Worm (Caenorhabditis elegans) whole organism, L4 larva: ENCODE data around the gene srg-51.
A peak's percentile ranks its signal among the peaks of the same experiment; 100 is the strongest.

ENCODE experiments used
- F26F4.8 ChIP-seq: fragments of 200-800 bp; sonication (Bioruptor generic); conservative IDR thresholded peaks from 2 replicates; pipeline ENCODE4 v1.3.6; 2022; ENCODE audit warnings: missing genetic modification characterization, missing compliant biosample characterization
- F49E8.2 ChIP-seq: sonication (generic microtip); optimal IDR thresholded peaks from 2 replicates; lab custom pipeline; 2016; ENCODE audit warnings: missing compliant biosample characterization, mild to moderate bottlenecking, missing genetic modification characterization, borderline replicate concordance
- T20F7.1 ChIP-seq: fragments of 200-800 bp; sonication (Bioruptor generic); optimal IDR thresholded peaks from 2 replicates; lab custom pipeline; 2018; ENCODE audit warnings: mild to moderate bottlenecking, missing genetic modification characterization, missing compliant biosample characterization
- T26A8.4 ChIP-seq: fragments of 200-800 bp; sonication (Bioruptor generic); IDR thresholded peaks from 2 replicates; pipeline ENCODE4 v1.3.6; 2022; ENCODE audit warnings: missing genetic modification characterization, missing compliant biosample characterization
- aha-1 ChIP-seq: fragments of 150-350 bp; peaks from one replicate; lab custom pipeline; 2014; ENCODE audit warnings: missing biosample characterization, missing genetic modification characterization
- ama-1 ChIP-seq: fragments of 150-350 bp; optimal IDR thresholded peaks from 2 replicates; lab custom pipeline; 2014; ENCODE audit warnings: inconsistent platforms, mixed read lengths
- arid-1 ChIP-seq: fragments of 200-800 bp; sonication (Bioruptor generic); conservative IDR thresholded peaks from 2 replicates; pipeline ENCODE4 v1.3.6; 2022; ENCODE audit warnings: missing genetic modification reagents, missing genetic modification characterization, missing compliant biosample characterization
- ceh-28 ChIP-seq: fragments of 150-350 bp; optimal IDR thresholded peaks from 2 replicates; lab custom pipeline; 2014; ENCODE audit warnings: missing biosample characterization, missing genetic modification reagents, missing genetic modification characterization
- cey-2 ChIP-seq: sonication (generic microtip); optimal IDR thresholded peaks from 3 replicates; lab custom pipeline; 2017; ENCODE audit warnings: missing genetic modification characterization, mild to moderate bottlenecking, missing compliant biosample characterization, antibody characterized with exemption, borderline replicate concordance; ENCODE audit not compliant: insufficient read depth
- daf-19 ChIP-seq: fragments of 200-800 bp; sonication (Bioruptor generic); conservative IDR thresholded peaks from 2 replicates; pipeline ENCODE4 v1.3.6; 2022; ENCODE audit warnings: missing genetic modification characterization, missing compliant biosample characterization
- dmd-8 ChIP-seq: fragments of 200-800 bp; sonication (Bioruptor generic); IDR thresholded peaks from 2 replicates; pipeline ENCODE4 v1.3.6; 2022; ENCODE audit warnings: missing genetic modification characterization, missing compliant biosample characterization
- dve-1 ChIP-seq: sonication (generic microtip); optimal IDR thresholded peaks from 2 replicates; lab custom pipeline; 2017; ENCODE audit warnings: antibody characterized with exemption, mild to moderate bottlenecking, missing genetic modification characterization, missing compliant biosample characterization; ENCODE audit not compliant: insufficient read depth
- egl-27 ChIP-seq: sonication (generic microtip); optimal IDR thresholded peaks from 3 replicates; lab custom pipeline; 2017; ENCODE audit warnings: missing biosample characterization, missing genetic modification reagents, missing genetic modification characterization
- egl-43 ChIP-seq: fragments of 200-800 bp; sonication (Bioruptor generic); IDR thresholded peaks from 2 replicates; pipeline ENCODE4 v1.3.6; 2022; ENCODE audit warnings: missing genetic modification reagents, missing genetic modification characterization, missing compliant biosample characterization
- fkh-10 ChIP-seq: fragments of 150-350 bp; optimal IDR thresholded peaks from 2 replicates; lab custom pipeline; 2014; ENCODE audit warnings: missing biosample characterization, missing genetic modification reagents, missing genetic modification characterization
- fos-1 ChIP-seq: fragments of 150-350 bp; optimal IDR thresholded peaks from 2 replicates; lab custom pipeline; 2014; ENCODE audit warnings: missing biosample characterization, missing genetic modification characterization
- gei-8 ChIP-seq: fragments of 200-800 bp; sonication (Bioruptor generic); optimal IDR thresholded peaks from 2 replicates; lab custom pipeline; 2018; ENCODE audit warnings: mild to moderate bottlenecking, missing genetic modification characterization, missing compliant biosample characterization
- hif-1 ChIP-seq, 2 experiments: sonication (generic microtip); optimal IDR thresholded peaks; 2 replicates each; lab custom pipeline; 2016 to 2017; ENCODE audit warnings: missing compliant biosample characterization in 2 of 2, missing genetic modification characterization in 2 of 2, missing genetic modification reagents in 2 of 2, missing genotype in 2 of 2, mild to moderate bottlenecking in 1 of 2
- hmg-1.1 ChIP-seq: fragments of 200-800 bp; sonication (Bioruptor generic); IDR thresholded peaks from 2 replicates; pipeline ENCODE4 v1.3.6; 2022; ENCODE audit warnings: missing genetic modification reagents, missing genetic modification characterization, missing compliant biosample characterization
- jun-1 ChIP-seq: fragments of 150-350 bp; optimal IDR thresholded peaks from 2 replicates; lab custom pipeline; 2014; ENCODE audit warnings: missing biosample characterization, missing genetic modification reagents, missing genetic modification characterization
- lin-13 ChIP-seq: fragments of 150-350 bp; optimal IDR thresholded peaks from 2 replicates; lab custom pipeline; 2014; ENCODE audit warnings: missing biosample characterization, missing genetic modification reagents, missing genetic modification characterization
- lin-15B ChIP-seq: fragments of 150-350 bp; sonication (generic microtip); optimal IDR thresholded peaks from 3 replicates; lab custom pipeline; 2014; ENCODE audit warnings: missing biosample characterization, missing genetic modification characterization
- lin-38 ChIP-seq: fragments of 200-800 bp; sonication (Bioruptor generic); IDR thresholded peaks from 2 replicates; pipeline ENCODE4 v1.3.6; 2022; ENCODE audit warnings: missing genetic modification reagents, missing genetic modification characterization, missing compliant biosample characterization
- lir-3 ChIP-seq: sonication (generic microtip); optimal IDR thresholded peaks from 2 replicates; lab custom pipeline; 2016; ENCODE audit warnings: mild to moderate bottlenecking, missing genetic modification characterization, missing compliant biosample characterization
- mdl-1 ChIP-seq, 2 experiments: fragments of 150-350 bp in 1 of 2; sonication (generic microtip) in 1 of 2; optimal IDR thresholded peaks; 2 replicates each; lab custom pipeline; 2014 to 2017; ENCODE audit warnings: missing biosample characterization in 2 of 2, missing genetic modification characterization in 2 of 2
- nhr-28 ChIP-seq: fragments of 150-350 bp; optimal IDR thresholded peaks from 2 replicates; lab custom pipeline; 2014; ENCODE audit warnings: missing biosample characterization, missing genetic modification characterization
- nhr-6 ChIP-seq: fragments of 150-350 bp; optimal IDR thresholded peaks from 2 replicates; lab custom pipeline; 2014; ENCODE audit warnings: missing biosample characterization, missing genetic modification characterization
- nhr-76 ChIP-seq: fragments of 150-350 bp; optimal IDR thresholded peaks from 2 replicates; lab custom pipeline; 2014; ENCODE audit warnings: missing biosample characterization, missing genetic modification characterization
- saeg-2 ChIP-seq: fragments of 200-800 bp; sonication (Bioruptor generic); IDR thresholded peaks from 2 replicates; pipeline ENCODE4 v1.3.6; 2022; ENCODE audit warnings: missing genetic modification reagents, missing genetic modification characterization, missing compliant biosample characterization
- snpc-1.2 ChIP-seq: fragments of 200-800 bp; sonication (Bioruptor generic); IDR thresholded peaks from 2 replicates; pipeline ENCODE4 v1.3.6; 2022; ENCODE audit warnings: missing genetic modification reagents, missing genetic modification characterization, missing compliant biosample characterization
- snpc-4 ChIP-seq: fragments of 150-350 bp; optimal IDR thresholded peaks from 2 replicates; lab custom pipeline; 2014; ENCODE audit warnings: missing biosample characterization, missing genetic modification characterization
- tra-1 ChIP-seq: fragments of 200-800 bp; sonication (Bioruptor generic); IDR thresholded peaks from 2 replicates; pipeline ENCODE4 v1.3.6; 2022; ENCODE audit warnings: missing genetic modification reagents, missing genetic modification characterization, missing compliant biosample characterization
- unc-130 ChIP-seq: sonication (generic microtip); optimal IDR thresholded peaks from 2 replicates; lab custom pipeline; 2016; ENCODE audit warnings: missing genetic modification reagents, missing genetic modification characterization, missing compliant biosample characterization
- unc-62 ChIP-seq, 3 experiments: fragments of 150-350 bp in 1 of 3; sonication (generic microtip); optimal IDR thresholded peaks in 2 of 3; peaks in 1 of 3; 1 replicate in 1 of 3; 2 replicates in 2 of 3; lab custom pipeline; 2014 to 2017; ENCODE audit warnings: missing biosample characterization in 3 of 3, missing genetic modification characterization in 3 of 3, missing genetic modification reagents in 3 of 3, missing genotype in 1 of 3
- zfp-3 ChIP-seq: fragments of 200-800 bp; sonication (Bioruptor generic); conservative IDR thresholded peaks from 2 replicates; pipeline ENCODE4 v1.3.6; 2022; ENCODE audit warnings: missing genetic modification reagents, missing genetic modification characterization, missing compliant biosample characterization
- zip-11 ChIP-seq: fragments of 200-800 bp; sonication (Bioruptor generic); IDR thresholded peaks from 2 replicates; pipeline ENCODE4 v1.3.6; 2022; ENCODE audit warnings: missing genetic modification characterization, missing compliant biosample characterization

srg-51 gene

ce11 chrIV:15118390-15118789 is 22.3 kb downstream of the srg-51 start, which contains the start of gene M199.136:
TSS of gene M199.136 (plus strand) at chrIV:15118690.
- TF ChIP-seq cey-2 (tag; lab: Kevin White, UChicago) (no peak), nhr-6 (tag; lab: Kevin White, UChicago) (no peak), tra-1 (GFP tag; lab: Robert Waterston, UW) (no peak)

ce11 chrIV:15114324-15114723 is 26.4 kb downstream of the srg-51 start, which contains the start of gene M199.135:
TSS of gene M199.135 (plus strand) at chrIV:15114624.
- TF ChIP-seq F49E8.2 (tag; lab: Kevin White, UChicago) (no peak), T20F7.1 (GFP tag; lab: Kevin White, UChicago) (no peak), saeg-2 (no peak), daf-19 (GFP tag; lab: Robert Waterston, UW) (no peak), nhr-28 (tag; lab: Kevin White, UChicago) (no peak), mdl-1 (tag; optimal IDR thresholded peaks at IDR 0.05; lab: Kevin White, UChicago) (no peak), gei-8 (GFP tag; lab: Kevin White, UChicago) (no peak), zip-11 (GFP tag; lab: Robert Waterston, UW) (no peak), lir-3 (tag; lab: Kevin White, UChicago) (no peak), lin-15B (tag; lab: Kevin White, UChicago) (no peak), cey-2 (tag; lab: Kevin White, UChicago) (no peak), hif-1 (tag; optimal IDR thresholded peaks at IDR 0.05; lab: Kevin White, UChicago) (no peak), fkh-10 (GFP tag; lab: Kevin White, UChicago) (no peak)

- TF ChIP-seq unc-62 (GFP tag; optimal IDR thresholded peaks at IDR 0.05 in 1 of 2; lab: Kevin White, UChicago), result peak in 1 of 2 experiments; percentile 37
- TF ChIP-seq unc-62 (tag; optimal IDR thresholded peaks at IDR 0.05; lab: Kevin White, UChicago), result no peak
- no peak for TF ChIP-seq F26F4.8 (GFP tag; lab: Robert Waterston, UW)
These were observed 27.6 kb downstream of the srg-51 start, which contains the start of gene M199.134 for ce11 chrIV:15113117-15113516. TSS of gene M199.134 (minus strand) at chrIV:15113217.

- no peak for TF ChIP-seq ceh-28 (tag; lab: Kevin White, UChicago)
- TF ChIP-seq ama-1, result no peak
- TF ChIP-seq snpc-4 (tag; lab: Kevin White, UChicago), result no peak
- TF ChIP-seq dve-1 (tag; lab: Kevin White, UChicago), result no peak
- TF ChIP-seq egl-43 (GFP tag; lab: Robert Waterston, UW), result no peak
- peak; percentile 56 for TF ChIP-seq aha-1
- TF ChIP-seq unc-62 (GFP tag; optimal IDR thresholded peaks at IDR 0.05 in 1 of 2; lab: Kevin White, UChicago), result peak in 1 of 2 experiments; percentile 73
- no peak for TF ChIP-seq unc-62 (tag; optimal IDR thresholded peaks at IDR 0.05; lab: Kevin White, UChicago)
- no peak for TF ChIP-seq fos-1 (tag; lab: Kevin White, UChicago)
- TF ChIP-seq tra-1 (GFP tag; lab: Robert Waterston, UW), result no peak
These were observed 32.3 kb downstream of the srg-51 start, which contains the start of gene M199.2 for ce11 chrIV:15108475-15108874. TSS of gene M199.2 (plus strand) at chrIV:15108775.

- TF ChIP-seq T26A8.4 (no peak), unc-130 (GFP tag; lab: Kevin White, UChicago) (no peak), nhr-76 (tag; lab: Kevin White, UChicago) (no peak), unc-62 (GFP tag; optimal IDR thresholded peaks at IDR 0.05 in 1 of 2; lab: Kevin White, UChicago) (no peak), unc-62 (tag; optimal IDR thresholded peaks at IDR 0.05; lab: Kevin White, UChicago) (no peak), egl-27 (no peak), zfp-3 (no peak), lin-13 (GFP tag; lab: Kevin White, UChicago) (peak; percentile 71), snpc-1.2 (GFP tag; lab: Robert Waterston, UW) (peak; percentile 79), hmg-1.1 (GFP tag; lab: Robert Waterston, UW) (no peak), dmd-8 (no peak), lin-38 (GFP tag; lab: Robert Waterston, UW) (no peak), jun-1 (tag; lab: Kevin White, UChicago) (no peak), arid-1 (GFP tag; lab: Robert Waterston, UW) (no peak)
These were observed 33.5 kb downstream of the srg-51 start for ce11 chrIV:15107218-15107617.
